Fruit fly (Drosophila melanogaster) whole organism, embryonic: ENCODE data around the gene Hs2st.

Source experiments
- Abd-B ChIP-seq: fragments of 200-800 bp; sonication (Bioruptor generic); optimal IDR thresholded peaks from 2 replicates; lab custom pipeline; 2018; ENCODE audit warnings: missing biosample characterization, mild to moderate bottlenecking, missing genetic modification characterization, moderate library complexity
- Atf-2 ChIP-seq: fragments of 200-800 bp; sonication (Bioruptor generic); optimal IDR thresholded peaks from 2 replicates; lab custom pipeline; 2016; ENCODE audit warnings: missing biosample characterization, missing genetic modification characterization
- Blimp-1 ChIP-seq: fragments of 200-800 bp; sonication (Bioruptor generic); optimal IDR thresholded peaks from 3 replicates; lab custom pipeline; 2018; ENCODE audit warnings: missing biosample characterization, missing genetic modification characterization, mild to moderate bottlenecking, moderate library complexity, missing genetic modification reagents
- CG1024 ChIP-seq: fragments of 200-800 bp; sonication (Bioruptor generic); IDR thresholded peaks from 2 replicates; pipeline ENCODE4 v1.3.6; 2022; ENCODE audit warnings: missing biosample characterization, missing genetic modification characterization
- CG10654 ChIP-seq: fragments of 200-800 bp; sonication (Bioruptor generic); optimal IDR thresholded peaks from 2 replicates; lab custom pipeline; 2016; ENCODE audit warnings: missing biosample characterization, missing genetic modification characterization
- CG12219 ChIP-seq: fragments of 200-800 bp; sonication (Bioruptor generic); optimal IDR thresholded peaks from 3 replicates; lab custom pipeline; 2018; ENCODE audit warnings: missing biosample characterization, mild to moderate bottlenecking, missing genetic modification characterization
- CG12769 ChIP-seq: fragments of 200-800 bp; sonication (Bioruptor generic); optimal IDR thresholded peaks from 2 replicates; lab custom pipeline; 2019; ENCODE audit warnings: missing biosample characterization, mild to moderate bottlenecking, missing genetic modification characterization, moderate library complexity
- CG13775 ChIP-seq: fragments of 200-800 bp; sonication (Bioruptor generic); optimal IDR thresholded peaks from 3 replicates; lab custom pipeline; 2017; ENCODE audit warnings: missing biosample characterization, mild to moderate bottlenecking, missing genetic modification characterization
- CG14014 ChIP-seq: fragments of 200-800 bp; sonication (Bioruptor generic); IDR thresholded peaks from 2 replicates; pipeline ENCODE4 v1.3.6; 2022; ENCODE audit warnings: missing biosample characterization, missing genetic modification characterization
- CG14965 ChIP-seq: fragments of 200-800 bp; sonication (Bioruptor generic); optimal IDR thresholded peaks from 2 replicates; lab custom pipeline; 2016; ENCODE audit warnings: missing biosample characterization, missing genetic modification characterization, borderline replicate concordance
- CG1529 ChIP-seq: fragments of 200-800 bp; sonication (Bioruptor generic); optimal IDR thresholded peaks from 3 replicates; lab custom pipeline; 2018; ENCODE audit warnings: missing biosample characterization, missing genetic modification characterization
- CG1647 ChIP-seq: fragments of 200-800 bp; sonication (Bioruptor generic); optimal IDR thresholded peaks from 3 replicates; lab custom pipeline; 2016; ENCODE audit warnings: missing biosample characterization, missing genetic modification characterization
- CG18764 ChIP-seq: fragments of 200-800 bp; sonication (Bioruptor generic); optimal IDR thresholded peaks from 3 replicates; lab custom pipeline; 2016; ENCODE audit warnings: missing biosample characterization, missing genetic modification characterization
- CG2712 ChIP-seq: fragments of 200-800 bp; optimal IDR thresholded peaks from 3 replicates; lab custom pipeline; 2019; ENCODE audit warnings: missing biosample characterization, mild to moderate bottlenecking, missing genetic modification characterization, moderate library complexity
- CG33557 ChIP-seq: fragments of 200-800 bp; sonication (Bioruptor generic); optimal IDR thresholded peaks from 2 replicates; lab custom pipeline; 2019; ENCODE audit warnings: missing biosample characterization, mild to moderate bottlenecking, missing genetic modification characterization, moderate library complexity
- CG3995 ChIP-seq: fragments of 200-800 bp; sonication (Bioruptor generic); optimal IDR thresholded peaks from 3 replicates; lab custom pipeline; 2016; ENCODE audit warnings: missing biosample characterization, missing genetic modification characterization
- CG42726 ChIP-seq: fragments of 200-800 bp; sonication (Bioruptor generic); IDR thresholded peaks from 2 replicates; pipeline ENCODE4 v1.3.6; 2022; ENCODE audit warnings: missing biosample characterization, missing genetic modification characterization; ENCODE audit not compliant: partially characterized antibody
- CG4707 ChIP-seq: fragments of 200-800 bp; sonication (Bioruptor generic); optimal IDR thresholded peaks from 2 replicates; lab custom pipeline; 2018; ENCODE audit warnings: missing biosample characterization, mild to moderate bottlenecking, missing genetic modification characterization, moderate library complexity
- CG6683 ChIP-seq: fragments of 200-800 bp; sonication (Bioruptor generic); optimal IDR thresholded peaks from 2 replicates; lab custom pipeline; 2017; ENCODE audit warnings: missing biosample characterization, mild to moderate bottlenecking, missing genetic modification characterization, missing genetic modification reagents
- CG9609 ChIP-seq: fragments of 200-800 bp; sonication (Bioruptor generic); optimal IDR thresholded peaks from 3 replicates; lab custom pipeline; 2016; ENCODE audit warnings: missing biosample characterization, missing genetic modification characterization
- CG9727 ChIP-seq: fragments of 200-800 bp; sonication (Bioruptor generic); optimal IDR thresholded peaks from 3 replicates; lab custom pipeline; 2017; ENCODE audit warnings: missing biosample characterization, mild to moderate bottlenecking, missing genetic modification characterization
- CTCF ChIP-seq: fragments of 200-800 bp; sonication (Bioruptor generic); optimal IDR thresholded peaks from 2 replicates; lab custom pipeline; 2017; ENCODE audit warnings: missing biosample characterization, mild to moderate bottlenecking, missing genetic modification characterization, moderate library complexity
- Chrac-16 ChIP-seq: fragments of 200-800 bp; sonication (Bioruptor generic); optimal IDR thresholded peaks from 3 replicates; lab custom pipeline; 2016; ENCODE audit warnings: missing biosample characterization, missing genetic modification characterization
- Dek ChIP-seq: fragments of 200-800 bp; sonication (Bioruptor generic); optimal IDR thresholded peaks from 3 replicates; lab custom pipeline; 2019; ENCODE audit warnings: missing biosample characterization, mild to moderate bottlenecking, missing genetic modification characterization, moderate library complexity
- Dref ChIP-seq: fragments of 200-800 bp; sonication (Bioruptor generic); IDR thresholded peaks from 2 replicates; pipeline ENCODE4 v1.3.6; 2022; ENCODE audit warnings: missing biosample characterization, missing genetic modification characterization
- ERR ChIP-seq: fragments of 200-800 bp; sonication (Bioruptor generic); optimal IDR thresholded peaks from 2 replicates; lab custom pipeline; 2016; ENCODE audit warnings: missing biosample characterization, missing genetic modification characterization
- Fer3 ChIP-seq: fragments of 200-800 bp; sonication (Bioruptor generic); optimal IDR thresholded peaks from 2 replicates; lab custom pipeline; 2018; ENCODE audit warnings: missing biosample characterization, mild to moderate bottlenecking, missing genetic modification characterization, moderate library complexity
- HLHmδ ChIP-seq: fragments of 200-800 bp; sonication (Bioruptor generic); optimal IDR thresholded peaks from 2 replicates; lab custom pipeline; 2018; ENCODE audit warnings: missing biosample characterization, mild to moderate bottlenecking, missing genetic modification characterization, moderate library complexity
- Hr3 ChIP-seq: fragments of 200-800 bp; sonication (Bioruptor generic); optimal IDR thresholded peaks from 3 replicates; lab custom pipeline; 2016; ENCODE audit warnings: missing biosample characterization, missing genetic modification characterization
- MBD-R2 ChIP-seq: fragments of 200-800 bp; sonication (Bioruptor generic); IDR thresholded peaks from 2 replicates; pipeline ENCODE4 v1.3.6; 2022; ENCODE audit warnings: missing biosample characterization, missing genetic modification characterization
- Mad ChIP-seq: fragments of 200-800 bp; sonication (Bioruptor generic); optimal IDR thresholded peaks from 2 replicates; lab custom pipeline; 2016; ENCODE audit warnings: missing biosample characterization, missing genetic modification characterization
- Nf-YC ChIP-seq: fragments of 200-800 bp; optimal IDR thresholded peaks from 3 replicates; lab custom pipeline; 2019; ENCODE audit warnings: missing biosample characterization, mild to moderate bottlenecking, missing genetic modification characterization, moderate library complexity
- Scr ChIP-seq: fragments of 200-800 bp; sonication (Bioruptor generic); IDR thresholded peaks from 2 replicates; pipeline ENCODE4 v1.3.6; 2022; ENCODE audit warnings: missing biosample characterization, missing genetic modification characterization; ENCODE audit not compliant: partially characterized antibody
- ac ChIP-seq: fragments of 200-800 bp; sonication (Bioruptor generic); optimal IDR thresholded peaks from 3 replicates; lab custom pipeline; 2017; ENCODE audit warnings: missing biosample characterization, mild to moderate bottlenecking, missing genetic modification characterization
- ase ChIP-seq: fragments of 200-800 bp; sonication (Bioruptor generic); IDR thresholded peaks from 3 replicates; pipeline ENCODE4 v1.3.6; 2022; ENCODE audit warnings: missing biosample characterization, missing genetic modification characterization
- chm ChIP-seq: fragments of 200-800 bp; sonication (Bioruptor generic); IDR thresholded peaks from 2 replicates; pipeline ENCODE4 v1.3.6; 2022; ENCODE audit warnings: missing biosample characterization, missing genetic modification characterization
- ci ChIP-seq: fragments of 200-800 bp; sonication (Bioruptor generic); IDR thresholded peaks from 3 replicates; pipeline ENCODE4 v1.3.6; 2022; ENCODE audit warnings: missing biosample characterization, missing genetic modification characterization
- corto ChIP-seq: fragments of 200-800 bp; sonication (Bioruptor generic); optimal IDR thresholded peaks from 2 replicates; lab custom pipeline; 2016; ENCODE audit warnings: missing biosample characterization, mild to moderate bottlenecking, missing genetic modification characterization, moderate library complexity
- dmrt99B ChIP-seq: fragments of 200-800 bp; sonication (Bioruptor generic); optimal IDR thresholded peaks from 2 replicates; lab custom pipeline; 2018; ENCODE audit warnings: missing biosample characterization, mild to moderate bottlenecking, missing genetic modification characterization, moderate library complexity
- emc ChIP-seq: fragments of 200-800 bp; sonication (Bioruptor generic); optimal IDR thresholded peaks from 2 replicates; lab custom pipeline; 2016; ENCODE audit warnings: missing biosample characterization, missing genetic modification characterization
- en ChIP-seq: fragments of 200-800 bp; sonication (Bioruptor generic); optimal IDR thresholded peaks from 2 replicates; lab custom pipeline; 2016; ENCODE audit warnings: missing biosample characterization, missing genetic modification characterization
- gce ChIP-seq: fragments of 200-800 bp; sonication (Bioruptor generic); IDR thresholded peaks from 3 replicates; pipeline ENCODE4 v1.3.6; 2022; ENCODE audit warnings: missing biosample characterization, missing genetic modification characterization
- hbn ChIP-seq: fragments of 200-800 bp; sonication (Bioruptor generic); IDR thresholded peaks from 2 replicates; pipeline ENCODE4 v1.3.6; 2022; ENCODE audit warnings: missing biosample characterization, missing genetic modification characterization; ENCODE audit not compliant: partially characterized antibody
- nau ChIP-seq: fragments of 200-800 bp; sonication (Bioruptor generic); optimal IDR thresholded peaks from 3 replicates; lab custom pipeline; 2017; ENCODE audit warnings: missing biosample characterization, mild to moderate bottlenecking, missing genetic modification characterization, missing genetic modification reagents
- pb ChIP-seq: fragments of 200-800 bp; sonication (Bioruptor generic); optimal IDR thresholded peaks from 3 replicates; lab custom pipeline; 2016; ENCODE audit warnings: missing biosample characterization, missing genetic modification characterization
- pita ChIP-seq: fragments of 200-800 bp; sonication (Bioruptor generic); optimal IDR thresholded peaks from 2 replicates; lab custom pipeline; 2017; ENCODE audit warnings: missing biosample characterization, mild to moderate bottlenecking, missing genetic modification characterization
- sc ChIP-seq, 3 experiments: fragments of >200 bp in 2 of 3; fragments of 200-800 bp in 1 of 3; sonication (Bioruptor generic) in 1 of 3; optimal IDR thresholded peaks; 2 replicates in 2 of 3; 3 replicates in 1 of 3; lab custom pipeline; 2017; ENCODE audit warnings: mild to moderate bottlenecking in 1 of 3, missing biosample characterization in 1 of 3, missing genetic modification characterization in 1 of 3, missing genetic modification reagents in 1 of 3
- scrt ChIP-seq: fragments of 200-800 bp; sonication (Bioruptor generic); optimal IDR thresholded peaks from 2 replicates; lab custom pipeline; 2018; ENCODE audit warnings: missing biosample characterization, mild to moderate bottlenecking, missing genetic modification characterization, moderate library complexity
- stwl ChIP-seq: fragments of 200-800 bp; sonication (Bioruptor generic); optimal IDR thresholded peaks from 3 replicates; lab custom pipeline; 2018; ENCODE audit warnings: missing biosample characterization, mild to moderate bottlenecking, missing genetic modification characterization, moderate library complexity
- trem ChIP-seq: fragments of 200-800 bp; optimal IDR thresholded peaks from 3 replicates; lab custom pipeline; 2019; ENCODE audit warnings: missing biosample characterization, mild to moderate bottlenecking, missing genetic modification characterization, moderate library complexity
- usp ChIP-seq: fragments of >200 bp; optimal IDR thresholded peaks from 2 replicates; lab custom pipeline; 2017; ENCODE audit warnings: missing biosample characterization, missing genetic modification characterization

Hs2st gene

DNA sequence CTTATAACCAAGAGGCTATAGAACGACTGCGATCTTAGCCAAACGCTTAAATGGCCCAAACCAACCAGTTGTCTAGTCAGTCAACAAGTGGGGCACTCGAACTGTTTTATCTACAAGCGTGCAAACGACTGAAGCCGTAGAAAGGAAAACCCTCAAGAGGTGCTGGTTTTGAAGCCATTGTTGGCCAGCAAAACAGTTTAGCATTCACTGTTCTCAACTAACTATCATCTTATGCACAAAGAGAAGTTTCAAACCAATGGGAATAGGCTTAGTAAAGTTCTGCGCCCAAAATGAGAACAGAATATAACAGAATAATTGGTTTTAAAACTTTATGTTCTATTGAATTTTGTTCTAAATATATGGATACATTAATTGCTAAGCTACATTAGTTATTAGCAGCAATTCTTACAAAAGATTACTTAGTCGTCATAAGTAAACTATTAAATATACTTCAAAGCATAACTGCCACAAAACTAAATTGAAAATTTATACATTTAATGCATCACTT, 50.8 kb downstream of the Hs2st start, which contains the start of gene CG31798 (continued):
- no peak for TF ChIP-seq CG4707 (GFP tag; lab: Kevin White, UChicago)
- TF ChIP-seq MBD-R2 (GFP tag; lab: Robert Waterston, UW) = no peak
- TF ChIP-seq CG1529 (GFP tag; lab: Kevin White, UChicago) = no peak
- TF ChIP-seq emc (GFP tag; lab: Kevin White, UChicago) = no peak
- TF ChIP-seq CG6683 (GFP tag; lab: Kevin White, UChicago) = no peak
- peak; percentile 18; the same call in 1 of the 3 replicates for TF ChIP-seq ci (GFP tag; lab: Robert Waterston, UW)
- no peak for TF ChIP-seq CG1647
- no peak for TF ChIP-seq Blimp-1 (GFP tag; lab: Kevin White, UChicago)
- no peak for TF ChIP-seq Nf-YC
- no peak for TF ChIP-seq Fer3 (tag; lab: Kevin White, UChicago)
- TF ChIP-seq dmrt99B = no peak
- no peak for TF ChIP-seq Scr (GFP tag; lab: Robert Waterston, UW)
- TF ChIP-seq scrt (GFP tag; lab: Kevin White, UChicago) = peak; percentile 8
- TF ChIP-seq CG14965 (GFP tag; lab: Kevin White, UChicago) = no peak
- no peak for TF ChIP-seq CG3995 (GFP tag; lab: Kevin White, UChicago)
- TF ChIP-seq corto (GFP tag; lab: Kevin White, UChicago) = no peak
- TF ChIP-seq Chrac-16 (GFP tag; lab: Kevin White, UChicago) = no peak
- TF ChIP-seq HLHmδ (GFP tag; lab: Kevin White, UChicago) = no peak
- peak; percentile 7 for TF ChIP-seq Dek (tag; lab: Kevin White, UChicago)
- TF ChIP-seq CG9727 (GFP tag; lab: Kevin White, UChicago) = no peak
- peak; percentile 16 for TF ChIP-seq CG12769 (tag; lab: Kevin White, UChicago)
- no peak for TF ChIP-seq gce
- no peak for TF ChIP-seq pb (GFP tag; lab: Kevin White, UChicago)
- TF ChIP-seq CG14014 (GFP tag; lab: Robert Waterston, UW) = no peak
- no peak for TF ChIP-seq CG13775 (GFP tag; lab: Kevin White, UChicago)
- TF ChIP-seq ase (GFP tag; lab: Robert Waterston, UW) = no peak
- no peak for TF ChIP-seq CG1024 (GFP tag; lab: Robert Waterston, UW)
- no peak for TF ChIP-seq Mad (GFP tag; lab: Kevin White, UChicago)
- TF ChIP-seq ac (GFP tag; lab: Kevin White, UChicago) = no peak
- TF ChIP-seq CG42726 (GFP tag; lab: Robert Waterston, UW) = peak; percentile 56
- TF ChIP-seq sc (optimal IDR thresholded peaks at IDR 0.05; lab: Kevin White, UChicago) = no peak
- TF ChIP-seq sc (GFP tag; optimal IDR thresholded peaks at IDR 0.05; lab: Kevin White, UChicago) = no peak
- no peak for TF ChIP-seq Hr3 (GFP tag; lab: Kevin White, UChicago)
- no peak for TF ChIP-seq Abd-B
- no peak for TF ChIP-seq nau (GFP tag; lab: Kevin White, UChicago)
- no peak for TF ChIP-seq CG12219 (GFP tag; lab: Kevin White, UChicago)
- no peak for TF ChIP-seq CG2712 (tag; lab: Kevin White, UChicago)
- no peak for TF ChIP-seq CG18764
- TF ChIP-seq usp (GFP tag; lab: Kevin White, UChicago) = no peak
- no peak for TF ChIP-seq CG33557
- TF ChIP-seq CG9609 (GFP tag; lab: Kevin White, UChicago) = no peak
- TF ChIP-seq Atf-2 (GFP tag; lab: Kevin White, UChicago) = no peak
- no peak for TF ChIP-seq CG10654 (GFP tag; lab: Kevin White, UChicago)
- TF ChIP-seq trem = peak; percentile 11
- no peak for TF ChIP-seq hbn (GFP tag; lab: Robert Waterston, UW)
- TF ChIP-seq Dref (GFP tag; lab: Robert Waterston, UW) = 0 out of 2 replicates have a peak, but pooled peaks have one; percentile 9
- peak; percentile 84 for TF ChIP-seq pita (GFP tag; lab: Kevin White, UChicago)
- peak; percentile 64 for TF ChIP-seq stwl (tag; lab: Kevin White, UChicago)
- no peak for TF ChIP-seq en (GFP tag; lab: Kevin White, UChicago)
- TF ChIP-seq chm (GFP tag; lab: Robert Waterston, UW) = no peak
- TF ChIP-seq CTCF (GFP tag; lab: Kevin White, UChicago) = peak; percentile 75
- no peak for TF ChIP-seq ERR
